Worm (Caenorhabditis elegans) whole organism, L4/young adult: ENCODE measurements around the gene gst-11.

ENCODE experiments used
- W03F9.2 ChIP-seq: fragments of 150-350 bp; optimal IDR thresholded peaks from 2 replicates; lab custom pipeline; 2014; ENCODE audit warnings: missing biosample characterization, missing genetic modification characterization
- him-1 ChIP-seq: sonication (generic microtip); optimal IDR thresholded peaks from 2 replicates; lab custom pipeline; 2016; ENCODE audit warnings: missing genotype, missing genetic modification reagents, missing genetic modification characterization, missing compliant biosample characterization

ce11 chrX:3678507-3679175 is 45.1 kb upstream of the gst-11 start, which contains the start of gene tag-52:
- no peak for TF ChIP-seq him-1
- no peak for TF ChIP-seq W03F9.2 (tag; lab: Kevin White, UChicago)
